Worm (Caenorhabditis elegans) whole organism, L2 larva: Measurements from ENCODE around the gene H39E20.1.

ENCODE experiments used
- F13H6.1 ChIP-seq: sonication (generic microtip); optimal IDR thresholded peaks from 2 replicates; lab custom pipeline; 2016; ENCODE audit warnings: missing genetic modification characterization, missing compliant biosample characterization
- ZK546.5 ChIP-seq: sonication (generic microtip); optimal IDR thresholded peaks from 2 replicates; lab custom pipeline; 2017; ENCODE audit warnings: missing biosample characterization, missing genetic modification characterization
- alr-1 ChIP-seq: fragments of 150-350 bp; optimal IDR thresholded peaks from 2 replicates; lab custom pipeline; 2014; ENCODE audit warnings: missing biosample characterization, missing genetic modification characterization
- aly-2 ChIP-seq: fragments of 150-350 bp; optimal IDR thresholded peaks from 2 replicates; lab custom pipeline; 2014; ENCODE audit warnings: missing biosample characterization, missing genetic modification characterization
- ceh-82 ChIP-seq: fragments of 150-350 bp; optimal IDR thresholded peaks from 2 replicates; lab custom pipeline; 2014; ENCODE audit warnings: missing biosample characterization, missing genetic modification characterization
- crh-2 ChIP-seq: sonication (generic microtip); optimal IDR thresholded peaks from 2 replicates; lab custom pipeline; 2017; ENCODE audit warnings: missing biosample characterization, missing genetic modification characterization
- lin-11 ChIP-seq: fragments of 150-350 bp; sonication (generic microtip); optimal IDR thresholded peaks from 2 replicates; lab custom pipeline; 2014; ENCODE audit warnings: missing biosample characterization, missing genetic modification characterization, inconsistent platforms, mixed read lengths
- nhr-11 ChIP-seq: fragments of 150-350 bp; optimal IDR thresholded peaks from 2 replicates; lab custom pipeline; 2014; ENCODE audit warnings: missing biosample characterization, missing genetic modification characterization
- nhr-25 ChIP-seq: fragments of 150-350 bp; sonication (generic microtip); optimal IDR thresholded peaks from 3 replicates; lab custom pipeline; 2014; ENCODE audit warnings: missing biosample characterization, missing genetic modification characterization
- peb-1 ChIP-seq: fragments of 150-350 bp; optimal IDR thresholded peaks from 2 replicates; lab custom pipeline; 2014; ENCODE audit warnings: missing biosample characterization, missing genetic modification characterization
- snpc-4 ChIP-seq: fragments of 150-350 bp; optimal IDR thresholded peaks from 2 replicates; lab custom pipeline; 2014; ENCODE audit warnings: missing biosample characterization, missing genetic modification characterization
- unc-39 ChIP-seq: fragments of 150-350 bp; optimal IDR thresholded peaks from 2 replicates; lab custom pipeline; 2014; ENCODE audit warnings: missing biosample characterization, missing genetic modification characterization
- ztf-11 ChIP-seq: sonication (generic microtip); optimal IDR thresholded peaks from 2 replicates; lab custom pipeline; 2017; ENCODE audit warnings: missing biosample characterization, missing genetic modification characterization

DNA sequence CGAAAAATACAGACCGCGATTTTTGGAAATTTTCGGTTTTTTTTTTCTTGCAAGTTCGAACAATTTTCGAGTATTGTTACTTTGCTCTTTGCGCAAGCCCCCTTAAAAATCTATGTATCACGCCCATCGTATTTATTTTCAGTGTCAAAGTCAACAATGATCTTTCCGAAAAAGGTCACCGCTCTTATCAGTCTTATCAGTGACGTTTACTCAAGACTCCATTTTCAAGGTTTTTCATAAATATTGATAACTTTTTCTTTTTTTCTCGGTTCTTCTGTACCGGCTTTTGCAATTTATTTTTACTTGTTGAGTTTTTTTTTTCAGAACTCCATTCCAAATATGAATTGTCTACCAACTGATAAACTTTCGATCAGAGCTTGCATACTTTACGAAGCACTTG, 25.7 kb downstream of the H39E20.1 start, which contains the start of gene fbxa-190:
- TF ChIP-seq snpc-4 (tag; lab: Kevin White, UChicago) (no peak), nhr-11 (no peak), F13H6.1 (tag; lab: Kevin White, UChicago) (no peak), crh-2 (tag; lab: Kevin White, UChicago) (no peak), peb-1 (tag; lab: Kevin White, UChicago) (no peak), alr-1 (tag; lab: Kevin White, UChicago) (no peak), aly-2 (no peak), ztf-11 (tag; lab: Kevin White, UChicago) (no peak), ceh-82 (tag; lab: Kevin White, UChicago) (no peak), nhr-25 (no peak), unc-39 (tag; lab: Kevin White, UChicago) (no peak), lin-11 (tag; lab: Kevin White, UChicago) (no peak), ZK546.5 (tag; lab: Kevin White, UChicago) (no peak)
